Worm (Caenorhabditis elegans) whole organism, early embryonic: ENCODE measurements around the gene arl-8.

Source experiments
- B0310.2 ChIP-seq: sonication (generic microtip); optimal IDR thresholded peaks from 2 replicates; lab custom pipeline; 2016; ENCODE audit warnings: mild to moderate bottlenecking, missing genetic modification characterization, missing compliant biosample characterization
- F13C5.2 ChIP-seq: sonication (generic microtip); optimal IDR thresholded peaks from 2 replicates; lab custom pipeline; 2017; ENCODE audit warnings: mild to moderate bottlenecking, missing genetic modification characterization, inconsistent platforms, missing compliant biosample characterization
- aly-1 ChIP-seq: sonication (generic microtip); optimal IDR thresholded peaks from 2 replicates; lab custom pipeline; 2016; ENCODE audit warnings: missing genetic modification characterization, missing compliant biosample characterization
- ama-1 ChIP-seq: fragments of 150-350 bp; optimal IDR thresholded peaks from 2 replicates; lab custom pipeline; 2014
- ceh-13 ChIP-seq: fragments of 200-800 bp; sonication (Bioruptor generic); optimal IDR thresholded peaks from 2 replicates; lab custom pipeline; 2018; ENCODE audit warnings: mild to moderate bottlenecking, missing genetic modification characterization, missing compliant biosample characterization
- ceh-36 ChIP-seq: sonication (generic microtip); optimal IDR thresholded peaks from 2 replicates; lab custom pipeline; 2016; ENCODE audit warnings: missing genetic modification characterization, inconsistent platforms, missing compliant biosample characterization
- ets-7 ChIP-seq: sonication (generic microtip); optimal IDR thresholded peaks from 2 replicates; lab custom pipeline; 2016; ENCODE audit warnings: missing genotype, missing genetic modification characterization, missing compliant biosample characterization
- flt-1 ChIP-seq: fragments of 200-800 bp; sonication (Bioruptor generic); IDR thresholded peaks from 2 replicates; pipeline ENCODE4 v1.3.6; 2022; ENCODE audit warnings: missing genetic modification characterization, missing compliant biosample characterization
- hmbx-1 ChIP-seq: sonication (generic microtip); optimal IDR thresholded peaks from 2 replicates; lab custom pipeline; 2016; ENCODE audit warnings: mild to moderate bottlenecking, missing genetic modification characterization, missing compliant biosample characterization
- hmg-4 ChIP-seq: fragments of 200-800 bp; sonication (Bioruptor generic); optimal IDR thresholded peaks from 2 replicates; lab custom pipeline; 2018; ENCODE audit warnings: mild to moderate bottlenecking, missing genetic modification characterization, missing compliant biosample characterization
- hnd-1 ChIP-seq: sonication (generic microtip); optimal IDR thresholded peaks from 2 replicates; lab custom pipeline; 2016; ENCODE audit warnings: missing genetic modification characterization, missing compliant biosample characterization
- pes-1 ChIP-seq: fragments of 200-800 bp; sonication (Bioruptor generic); IDR thresholded peaks from 2 replicates; pipeline ENCODE4 v1.3.6; 2022; ENCODE audit warnings: missing genetic modification reagents, missing genetic modification characterization, missing compliant biosample characterization
- scrt-1 ChIP-seq: fragments of 200-800 bp; sonication (Bioruptor generic); IDR thresholded peaks from 2 replicates; pipeline ENCODE4 v1.3.6; 2022; ENCODE audit warnings: missing genetic modification characterization, missing compliant biosample characterization
- sea-1 ChIP-seq: fragments of 200-800 bp; sonication (Bioruptor generic); conservative IDR thresholded peaks from 2 replicates; pipeline ENCODE4 v1.3.6; 2022; ENCODE audit warnings: missing genetic modification characterization, missing compliant biosample characterization
- tbx-11 ChIP-seq: fragments of 200-800 bp; sonication (Bioruptor generic); IDR thresholded peaks from 2 replicates; pipeline ENCODE4 v1.3.6; 2022; ENCODE audit warnings: missing genetic modification characterization, missing compliant biosample characterization
- tbx-37 ChIP-seq: fragments of 200-800 bp; sonication (Bioruptor generic); conservative IDR thresholded peaks from 2 replicates; pipeline ENCODE4 v1.3.6; 2022; ENCODE audit warnings: missing genetic modification reagents, missing genetic modification characterization, missing compliant biosample characterization
- tra-4 ChIP-seq: sonication (generic microtip); optimal IDR thresholded peaks from 2 replicates; lab custom pipeline; 2017; ENCODE audit warnings: missing genetic modification characterization, missing compliant biosample characterization

The arl-8 gene

ce11 chrIV:14764719-14765173 lies 33.2 kb upstream of the arl-8 start:
- TF ChIP-seq hmg-4 (GFP tag; lab: Kevin White, UChicago) (no peak), sea-1 (no peak), scrt-1 (no peak), hnd-1 (tag; lab: Kevin White, UChicago) (no peak), tbx-11 (GFP tag; lab: Robert Waterston, UW) (no peak), B0310.2 (tag; lab: Kevin White, UChicago) (no peak), pes-1 (no peak), ceh-13 (GFP tag; lab: Kevin White, UChicago) (no peak), flt-1 (GFP tag; lab: Robert Waterston, UW) (no peak), ets-7 (tag; lab: Kevin White, UChicago) (no peak), tbx-37 (GFP tag; lab: Robert Waterston, UW) (no peak), ceh-36 (tag; lab: Kevin White, UChicago) (no peak), ama-1 (lab: Kevin White, UChicago) (no peak), hmbx-1 (no peak), tra-4 (tag; lab: Kevin White, UChicago) (no peak)

- no peak for TF ChIP-seq hmg-4 (GFP tag; lab: Kevin White, UChicago)
- no peak for TF ChIP-seq scrt-1
- TF ChIP-seq F13C5.2 (tag; lab: Kevin White, UChicago): no peak
- TF ChIP-seq tra-4 (tag; lab: Kevin White, UChicago): no peak
- no peak for TF ChIP-seq ets-7 (tag; lab: Kevin White, UChicago)
- no peak for TF ChIP-seq hmbx-1
- TF ChIP-seq pes-1: no peak
- TF ChIP-seq hnd-1 (tag; lab: Kevin White, UChicago): no peak
- no peak for TF ChIP-seq flt-1 (GFP tag; lab: Robert Waterston, UW)
- no peak for TF ChIP-seq ama-1 (lab: Kevin White, UChicago)
- no peak for TF ChIP-seq ceh-36 (tag; lab: Kevin White, UChicago)
- no peak for TF ChIP-seq ceh-13 (GFP tag; lab: Kevin White, UChicago)
- TF ChIP-seq tbx-11 (GFP tag; lab: Robert Waterston, UW): no peak
- TF ChIP-seq B0310.2 (tag; lab: Kevin White, UChicago): no peak
- no peak for TF ChIP-seq tbx-37 (GFP tag; lab: Robert Waterston, UW)
- no peak for TF ChIP-seq sea-1
- TF ChIP-seq aly-1 (tag; lab: Kevin White, UChicago): no peak
Observed at ce11 chrIV:14765336-14765735, 32.6 kb upstream of the arl-8 start, which contains the start of gene Y57G11C.5. TSS of gene Y57G11C.5 (minus strand) at chrIV:14765436.

ce11 chrIV:14766382-14766781 lies 31.6 kb upstream of the arl-8 start, which contains the start of gene vti-1:
TSS of gene vti-1 (minus strand) at chrIV:14766665.
- no peak for TF ChIP-seq aly-1 (tag; lab: Kevin White, UChicago)
- TF ChIP-seq B0310.2 (tag; lab: Kevin White, UChicago): no peak
- TF ChIP-seq hmg-4 (GFP tag; lab: Kevin White, UChicago): no peak
- no peak for TF ChIP-seq hmbx-1
- TF ChIP-seq scrt-1: no peak
- no peak for TF ChIP-seq ets-7 (tag; lab: Kevin White, UChicago)
- no peak for TF ChIP-seq tbx-11 (GFP tag; lab: Robert Waterston, UW)
- TF ChIP-seq pes-1: no peak
- no peak for TF ChIP-seq ceh-13 (GFP tag; lab: Kevin White, UChicago)
- TF ChIP-seq flt-1 (GFP tag; lab: Robert Waterston, UW): no peak
- TF ChIP-seq F13C5.2 (tag; lab: Kevin White, UChicago): no peak
- no peak for TF ChIP-seq hnd-1 (tag; lab: Kevin White, UChicago)
- no peak for TF ChIP-seq sea-1
- TF ChIP-seq tbx-37 (GFP tag; lab: Robert Waterston, UW): no peak

DNA sequence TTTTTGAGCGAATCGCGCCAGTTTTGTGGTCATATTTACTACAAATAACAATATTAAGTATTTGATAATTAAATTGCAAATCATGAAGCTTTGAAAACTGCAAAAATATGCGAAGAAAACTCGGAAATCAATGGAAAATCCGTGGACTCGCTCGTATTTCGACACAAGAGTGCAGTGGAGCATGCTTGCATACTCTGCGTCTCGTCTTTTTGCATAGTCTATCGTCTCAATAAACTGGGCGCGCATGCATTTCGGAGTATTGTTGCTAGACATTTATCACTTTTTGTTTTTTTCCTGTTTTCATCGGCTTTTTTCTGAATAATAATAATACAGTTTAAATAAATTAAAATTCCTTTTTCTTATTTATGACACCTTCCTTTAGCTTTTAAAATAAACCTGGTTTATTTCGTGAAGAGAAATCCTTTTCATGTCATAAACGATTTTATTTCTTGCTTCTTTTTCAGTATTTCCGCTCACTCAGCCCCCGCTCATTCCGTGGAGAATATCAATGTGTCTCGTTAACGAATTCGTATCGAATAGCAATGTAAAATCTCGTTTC lies 30.2 kb upstream of the arl-8 start, which contains the start of the genes mrps-7 and Y57G11C.3:
Gene mrps-7, minus strand, starts transcription at position 38 of the 559 bp plus-strand sequence.
Gene Y57G11C.3, plus strand, starts transcription at position 509 of the 559 bp plus-strand sequence.
- TF ChIP-seq ceh-36 (tag; lab: Kevin White, UChicago) (no peak), pes-1 (no peak), ama-1 (lab: Kevin White, UChicago) (no peak), F13C5.2 (tag; lab: Kevin White, UChicago) (peak; percentile 83), hmg-4 (GFP tag; lab: Kevin White, UChicago) (peak; percentile 0)

DNA sequence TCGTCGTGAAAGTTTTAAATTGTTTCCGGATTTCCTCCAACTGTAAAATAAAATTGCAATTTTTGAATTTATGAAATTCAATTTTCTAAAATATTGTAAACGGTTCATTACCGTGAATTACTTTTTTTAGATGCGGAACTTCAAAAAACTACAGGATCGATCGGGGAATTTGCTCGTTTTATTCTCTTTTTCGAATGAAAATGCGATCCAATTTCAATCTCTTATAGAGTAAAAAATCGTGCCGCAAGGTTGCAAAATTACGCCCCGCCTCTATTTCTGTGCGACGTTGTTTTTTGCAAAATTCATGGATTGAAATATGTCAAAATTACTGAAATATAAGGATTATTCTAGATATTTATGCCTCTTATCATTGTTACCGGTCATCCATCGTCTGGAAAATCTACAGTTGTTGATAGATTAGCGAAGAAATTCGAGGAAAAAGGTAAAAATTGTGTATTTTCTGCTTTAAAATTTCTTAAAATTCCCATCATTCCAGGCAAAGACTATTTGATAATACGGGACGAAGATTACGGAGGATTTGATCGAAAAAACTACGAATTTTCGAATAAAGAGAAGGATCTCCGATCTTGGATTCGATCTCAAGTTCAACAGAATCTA lies 28.6 kb upstream of the arl-8 start, which contains the start of gene Y57G11C.43:
Gene Y57G11C.43, plus strand, starts transcription at position 224 of the 618 bp plus-strand sequence.
- no peak for TF ChIP-seq tbx-37 (GFP tag; lab: Robert Waterston, UW)
- no peak for TF ChIP-seq pes-1
- no peak for TF ChIP-seq hnd-1 (tag; lab: Kevin White, UChicago)
- TF ChIP-seq aly-1 (tag; lab: Kevin White, UChicago): no peak
- no peak for TF ChIP-seq ama-1 (lab: Kevin White, UChicago)
- no peak for TF ChIP-seq ceh-13 (GFP tag; lab: Kevin White, UChicago)
- TF ChIP-seq hmbx-1: no peak
- no peak for TF ChIP-seq scrt-1
- no peak for TF ChIP-seq tra-4 (tag; lab: Kevin White, UChicago)
- no peak for TF ChIP-seq tbx-11 (GFP tag; lab: Robert Waterston, UW)
- TF ChIP-seq F13C5.2 (tag; lab: Kevin White, UChicago): no peak
- no peak for TF ChIP-seq hmg-4 (GFP tag; lab: Kevin White, UChicago)
- TF ChIP-seq B0310.2 (tag; lab: Kevin White, UChicago): no peak
- no peak for TF ChIP-seq ceh-36 (tag; lab: Kevin White, UChicago)
- TF ChIP-seq ets-7 (tag; lab: Kevin White, UChicago): no peak

DNA sequence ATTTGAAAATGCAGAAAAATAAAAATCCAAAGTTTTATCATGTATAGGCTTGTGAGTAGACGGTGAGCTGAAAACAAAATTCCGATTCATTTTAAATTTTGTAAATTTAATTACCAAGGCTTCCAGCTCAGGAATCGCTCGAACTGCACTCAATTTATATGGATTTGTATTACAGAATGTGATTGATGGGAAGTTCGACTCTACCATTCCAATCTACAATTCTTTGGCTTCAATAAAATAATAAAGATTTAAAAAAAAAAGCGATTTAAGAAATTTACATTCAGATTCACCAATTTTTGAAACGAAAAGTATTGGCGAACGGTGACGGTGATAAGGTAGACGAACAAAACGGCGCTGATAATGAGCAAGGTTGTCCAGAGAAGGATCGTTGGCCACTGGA lies 27.3 kb upstream of the arl-8 start:
- TF ChIP-seq sea-1: no peak
- no peak for TF ChIP-seq flt-1 (GFP tag; lab: Robert Waterston, UW)
- TF ChIP-seq tbx-11 (GFP tag; lab: Robert Waterston, UW): no peak

ce11 chrIV:14771325-14771724 lies 26.6 kb upstream of the arl-8 start, which contains the start of gene degl-1:
TSS of gene degl-1 (minus strand) at chrIV:14771425.
- TF ChIP-seq hnd-1 (tag; lab: Kevin White, UChicago) (no peak), flt-1 (GFP tag; lab: Robert Waterston, UW) (no peak), B0310.2 (tag; lab: Kevin White, UChicago) (no peak), hmg-4 (GFP tag; lab: Kevin White, UChicago) (no peak), tra-4 (tag; lab: Kevin White, UChicago) (no peak), hmbx-1 (no peak), sea-1 (no peak), ceh-36 (tag; lab: Kevin White, UChicago) (no peak), tbx-11 (GFP tag; lab: Robert Waterston, UW) (no peak), tbx-37 (GFP tag; lab: Robert Waterston, UW) (no peak)
